Worm (Caenorhabditis elegans) whole organism, L4 larva: ENCODE measurements around the gene fbxa-189.

Source experiments
- F10B5.3 ChIP-seq: sonication (generic microtip); optimal IDR thresholded peaks from 2 replicates; lab custom pipeline; 2016; ENCODE audit warnings: mild to moderate bottlenecking, missing genetic modification characterization, missing compliant biosample characterization
- F26F4.8 ChIP-seq: fragments of 200-800 bp; sonication (Bioruptor generic); conservative IDR thresholded peaks from 2 replicates; pipeline ENCODE4 v1.3.6; 2022; ENCODE audit warnings: missing genetic modification characterization, missing compliant biosample characterization
- F49E8.2 ChIP-seq: sonication (generic microtip); optimal IDR thresholded peaks from 2 replicates; lab custom pipeline; 2016; ENCODE audit warnings: missing compliant biosample characterization, mild to moderate bottlenecking, missing genetic modification characterization, borderline replicate concordance
- T26A8.4 ChIP-seq: fragments of 200-800 bp; sonication (Bioruptor generic); IDR thresholded peaks from 2 replicates; pipeline ENCODE4 v1.3.6; 2022; ENCODE audit warnings: missing genetic modification characterization, missing compliant biosample characterization
- Y75B8A.6 ChIP-seq: fragments of 200-800 bp; sonication (Bioruptor generic); IDR thresholded peaks from 2 replicates; pipeline ENCODE4 v1.3.6; 2022; ENCODE audit warnings: missing genetic modification reagents, missing genetic modification characterization, missing compliant biosample characterization
- ceh-62 ChIP-seq: sonication (generic microtip); optimal IDR thresholded peaks from 2 replicates; lab custom pipeline; 2017; ENCODE audit warnings: missing biosample characterization, missing genetic modification characterization
- ceh-82 ChIP-seq: sonication (generic microtip); optimal IDR thresholded peaks from 2 replicates; lab custom pipeline; 2017; ENCODE audit warnings: missing biosample characterization, missing genetic modification characterization
- ces-1 ChIP-seq: fragments of 150-350 bp; sonication (generic microtip); optimal IDR thresholded peaks from 4 replicates; lab custom pipeline; 2014; ENCODE audit warnings: missing biosample characterization, missing genetic modification reagents, missing genetic modification characterization
- cey-2 ChIP-seq: sonication (generic microtip); optimal IDR thresholded peaks from 3 replicates; lab custom pipeline; 2017; ENCODE audit warnings: missing genetic modification characterization, mild to moderate bottlenecking, missing compliant biosample characterization, antibody characterized with exemption, borderline replicate concordance; ENCODE audit not compliant: insufficient read depth
- daf-12 ChIP-seq: fragments of 150-350 bp; optimal IDR thresholded peaks from 2 replicates; lab custom pipeline; 2014; ENCODE audit warnings: missing biosample characterization, missing genetic modification reagents, missing genetic modification characterization
- daf-8 ChIP-seq: fragments of 200-800 bp; sonication (Bioruptor generic); IDR thresholded peaks from 2 replicates; pipeline ENCODE4 v1.3.6; 2022; ENCODE audit warnings: missing genetic modification characterization, missing compliant biosample characterization
- dmd-6 ChIP-seq: fragments of 200-800 bp; sonication (Bioruptor generic); IDR thresholded peaks from 2 replicates; pipeline ENCODE4 v1.3.6; 2022; ENCODE audit warnings: missing genetic modification reagents, missing genetic modification characterization, missing compliant biosample characterization
- dmd-8 ChIP-seq: fragments of 200-800 bp; sonication (Bioruptor generic); IDR thresholded peaks from 2 replicates; pipeline ENCODE4 v1.3.6; 2022; ENCODE audit warnings: missing genetic modification characterization, missing compliant biosample characterization
- dmd-9 ChIP-seq: fragments of 200-800 bp; sonication (Bioruptor generic); IDR thresholded peaks from 2 replicates; pipeline ENCODE4 v1.3.6; 2022; ENCODE audit warnings: missing genetic modification reagents, missing genetic modification characterization, missing compliant biosample characterization
- duxl-1 ChIP-seq: sonication (generic microtip); optimal IDR thresholded peaks from 2 replicates; lab custom pipeline; 2016; ENCODE audit warnings: mild to moderate bottlenecking, missing genetic modification characterization, moderate library complexity, missing compliant biosample characterization; ENCODE audit not compliant: poor library complexity
- egl-43 ChIP-seq: fragments of 200-800 bp; sonication (Bioruptor generic); IDR thresholded peaks from 2 replicates; pipeline ENCODE4 v1.3.6; 2022; ENCODE audit warnings: missing genetic modification reagents, missing genetic modification characterization, missing compliant biosample characterization
- hif-1 ChIP-seq, 2 experiments: sonication (generic microtip); optimal IDR thresholded peaks; 2 replicates each; lab custom pipeline; 2016 to 2017; ENCODE audit warnings: missing compliant biosample characterization in 2 of 2, missing genetic modification characterization in 2 of 2, missing genetic modification reagents in 2 of 2, missing genotype in 2 of 2, mild to moderate bottlenecking in 1 of 2
- hlh-11 ChIP-seq: fragments of 200-800 bp; sonication (Bioruptor generic); optimal IDR thresholded peaks from 2 replicates; lab custom pipeline; 2018; ENCODE audit warnings: mild to moderate bottlenecking, missing genetic modification characterization, missing compliant biosample characterization
- hlh-30 ChIP-seq: sonication (generic microtip); optimal IDR thresholded peaks from 2 replicates; lab custom pipeline; 2017; ENCODE audit warnings: antibody characterized with exemption, mild to moderate bottlenecking, missing genetic modification characterization, missing compliant biosample characterization; ENCODE audit not compliant: insufficient read depth
- jun-1 ChIP-seq: fragments of 150-350 bp; optimal IDR thresholded peaks from 2 replicates; lab custom pipeline; 2014; ENCODE audit warnings: missing biosample characterization, missing genetic modification reagents, missing genetic modification characterization
- lin-1 ChIP-seq: fragments of 200-800 bp; sonication (Bioruptor generic); IDR thresholded peaks from 2 replicates; pipeline ENCODE4 v1.3.6; 2022; ENCODE audit warnings: missing genetic modification reagents, missing genetic modification characterization, missing compliant biosample characterization
- lin-15B ChIP-seq: fragments of 150-350 bp; sonication (generic microtip); optimal IDR thresholded peaks from 3 replicates; lab custom pipeline; 2014; ENCODE audit warnings: missing biosample characterization, missing genetic modification characterization
- lin-38 ChIP-seq: fragments of 200-800 bp; sonication (Bioruptor generic); IDR thresholded peaks from 2 replicates; pipeline ENCODE4 v1.3.6; 2022; ENCODE audit warnings: missing genetic modification reagents, missing genetic modification characterization, missing compliant biosample characterization
- lsy-2 ChIP-seq, 2 experiments: fragments of 150-350 bp in 1 of 2; sonication (generic microtip) in 1 of 2; optimal IDR thresholded peaks; 2 replicates each; lab custom pipeline; 2014 to 2017; ENCODE audit warnings: missing biosample characterization in 2 of 2, missing genetic modification characterization in 2 of 2
- mdl-1 ChIP-seq, 2 experiments: fragments of 150-350 bp in 1 of 2; sonication (generic microtip) in 1 of 2; optimal IDR thresholded peaks; 2 replicates each; lab custom pipeline; 2014 to 2017; ENCODE audit warnings: missing biosample characterization in 2 of 2, missing genetic modification characterization in 2 of 2
- nhr-11 ChIP-seq: fragments of 150-350 bp; optimal IDR thresholded peaks from 2 replicates; lab custom pipeline; 2014; ENCODE audit warnings: missing biosample characterization, missing genetic modification characterization
- nhr-111 ChIP-seq: fragments of 200-800 bp; sonication (Bioruptor generic); optimal IDR thresholded peaks from 2 replicates; lab custom pipeline; 2018; ENCODE audit warnings: mild to moderate bottlenecking, missing genetic modification characterization, missing compliant biosample characterization
- nhr-42 ChIP-seq: fragments of 200-800 bp; sonication (Bioruptor generic); IDR thresholded peaks from 2 replicates; pipeline ENCODE4 v1.3.6; 2022; ENCODE audit warnings: missing genetic modification characterization, missing compliant biosample characterization
- nhr-48 ChIP-seq: sonication (generic microtip); optimal IDR thresholded peaks from 2 replicates; lab custom pipeline; 2016; ENCODE audit warnings: mild to moderate bottlenecking, missing genetic modification characterization, missing compliant biosample characterization
- nhr-76 ChIP-seq: fragments of 150-350 bp; optimal IDR thresholded peaks from 2 replicates; lab custom pipeline; 2014; ENCODE audit warnings: missing biosample characterization, missing genetic modification characterization
- pqm-1 ChIP-seq: sonication (generic microtip); optimal IDR thresholded peaks from 2 replicates; lab custom pipeline; 2017; ENCODE audit warnings: missing biosample characterization, missing genetic modification characterization
- rbr-2 ChIP-seq: sonication (generic microtip); optimal IDR thresholded peaks from 2 replicates; lab custom pipeline; 2016; ENCODE audit warnings: missing genotype, missing genetic modification characterization, missing compliant biosample characterization
- saeg-2 ChIP-seq: fragments of 200-800 bp; sonication (Bioruptor generic); IDR thresholded peaks from 2 replicates; pipeline ENCODE4 v1.3.6; 2022; ENCODE audit warnings: missing genetic modification reagents, missing genetic modification characterization, missing compliant biosample characterization
- skn-1 ChIP-seq: fragments of 150-350 bp; optimal IDR thresholded peaks from 2 replicates; lab custom pipeline; 2014; ENCODE audit warnings: missing biosample characterization, missing genetic modification characterization
- snpc-1.2 ChIP-seq: fragments of 200-800 bp; sonication (Bioruptor generic); IDR thresholded peaks from 2 replicates; pipeline ENCODE4 v1.3.6; 2022; ENCODE audit warnings: missing genetic modification reagents, missing genetic modification characterization, missing compliant biosample characterization
- spr-3 ChIP-seq: fragments of 200-800 bp; sonication (Bioruptor generic); optimal IDR thresholded peaks from 2 replicates; lab custom pipeline; 2018; ENCODE audit warnings: mild to moderate bottlenecking, missing genetic modification characterization, missing compliant biosample characterization
- tra-1 ChIP-seq: fragments of 200-800 bp; sonication (Bioruptor generic); IDR thresholded peaks from 2 replicates; pipeline ENCODE4 v1.3.6; 2022; ENCODE audit warnings: missing genetic modification reagents, missing genetic modification characterization, missing compliant biosample characterization
- unc-39 ChIP-seq: sonication (generic microtip); optimal IDR thresholded peaks from 2 replicates; lab custom pipeline; 2017; ENCODE audit warnings: missing biosample characterization, missing genetic modification characterization
- unc-62 ChIP-seq, 3 experiments: fragments of 150-350 bp in 1 of 3; sonication (generic microtip); optimal IDR thresholded peaks in 2 of 3; peaks in 1 of 3; 1 replicate in 1 of 3; 2 replicates in 2 of 3; lab custom pipeline; 2014 to 2017; ENCODE audit warnings: missing biosample characterization in 3 of 3, missing genetic modification characterization in 3 of 3, missing genetic modification reagents in 3 of 3, missing genotype in 1 of 3
- zfp-2 ChIP-seq: sonication (generic microtip); optimal IDR thresholded peaks from 2 replicates; lab custom pipeline; 2016; ENCODE audit warnings: mild to moderate bottlenecking, missing genetic modification characterization, missing compliant biosample characterization
- zip-11 ChIP-seq: fragments of 200-800 bp; sonication (Bioruptor generic); IDR thresholded peaks from 2 replicates; pipeline ENCODE4 v1.3.6; 2022; ENCODE audit warnings: missing genetic modification characterization, missing compliant biosample characterization

Gene fbxa-189

ce11 chrV:17352827-17353373 lies 7.9 kb downstream of the fbxa-189 start, which contains the start of the genes fbxa-134 and F47H4.2 (continued):
- TF ChIP-seq hif-1 (tag; optimal IDR thresholded peaks at IDR 0.05; lab: Kevin White, UChicago) (peak in 1 of 2 experiments; percentile 32), daf-12 (tag; lab: Kevin White, UChicago) (no peak), F10B5.3 (tag; lab: Kevin White, UChicago) (no peak), mdl-1 (tag; optimal IDR thresholded peaks at IDR 0.05; lab: Kevin White, UChicago) (no peak), tra-1 (GFP tag; lab: Robert Waterston, UW) (no peak), snpc-1.2 (no peak), cey-2 (tag; lab: Kevin White, UChicago) (no peak), spr-3 (GFP tag; lab: Kevin White, UChicago) (no peak), lsy-2 (tag; optimal IDR thresholded peaks at IDR 0.05; lab: Kevin White, UChicago) (no peak), F49E8.2 (tag; lab: Kevin White, UChicago) (no peak), zip-11 (GFP tag; lab: Robert Waterston, UW) (no peak), dmd-8 (GFP tag; lab: Robert Waterston, UW) (no peak), jun-1 (tag; lab: Kevin White, UChicago) (no peak), nhr-42 (GFP tag; lab: Robert Waterston, UW) (no peak), hlh-30 (no peak), lin-38 (no peak), zfp-2 (tag; lab: Kevin White, UChicago) (no peak), dmd-6 (peak; percentile 43; the same call in 1 of the 2 replicates), nhr-111 (GFP tag; lab: Kevin White, UChicago) (no peak), unc-62 (GFP tag; optimal IDR thresholded peaks at IDR 0.05 in 1 of 2; lab: Kevin White, UChicago) (no peak), unc-62 (tag; optimal IDR thresholded peaks at IDR 0.05; lab: Kevin White, UChicago) (no peak), hlh-11 (tag; lab: Kevin White, UChicago) (peak; percentile 76), pqm-1 (peak; percentile 99), nhr-11 (no peak), ceh-62 (no peak), F26F4.8 (GFP tag; lab: Robert Waterston, UW) (no peak), rbr-2 (tag; lab: Kevin White, UChicago) (no peak), T26A8.4 (GFP tag; lab: Robert Waterston, UW) (no peak), nhr-76 (tag; lab: Kevin White, UChicago) (no peak), duxl-1 (tag; lab: Kevin White, UChicago) (no peak), daf-8 (no peak), lin-1 (no peak), Y75B8A.6 (GFP tag; lab: Robert Waterston, UW) (no peak), egl-43 (GFP tag; lab: Robert Waterston, UW) (no peak), dmd-9 (GFP tag; lab: Robert Waterston, UW) (no peak), lin-15B (tag; lab: Kevin White, UChicago) (no peak), ces-1 (GFP tag; lab: Kevin White, UChicago) (no peak), saeg-2 (GFP tag; lab: Robert Waterston, UW) (no peak), ceh-82 (tag; lab: Kevin White, UChicago) (no peak), unc-39 (no peak), skn-1 (tag; lab: Kevin White, UChicago) (no peak), nhr-48 (tag; lab: Kevin White, UChicago) (peak; percentile 11)
